Fruit fly (Drosophila melanogaster) Kc167 (cell line): ENCODE measurements around the gene Gr93c.

Source experiments
- h ChIP-seq: fragments of >200 bp; optimal IDR thresholded peaks from 3 replicates; lab custom pipeline; 2018; ENCODE audit warnings: missing external identifiers
- insv ChIP-seq: fragments of >200 bp; optimal IDR thresholded peaks from 3 replicates; lab custom pipeline; 2018; ENCODE audit warnings: missing external identifiers
- psq ChIP-seq: fragments of >200 bp; optimal IDR thresholded peaks from 2 replicates; lab custom pipeline; 2017; ENCODE audit warnings: missing external identifiers
- ttk ChIP-seq: sonication (Bioruptor generic); optimal IDR thresholded peaks from 2 replicates; lab custom pipeline; 2017; ENCODE audit warnings: missing external identifiers

dm6 chr3R:21823699-21824406, 21.2 kb downstream of the Gr93c start:
- no peak for TF ChIP-seq ttk (lab: Kevin White, UChicago)
- TF ChIP-seq h = no peak
- TF ChIP-seq psq (lab: Kevin White, UChicago) = no peak
- TF ChIP-seq insv (lab: Kevin White, UChicago) = no peak
